Fruit fly (Drosophila melanogaster) whole organism, wandering third instar larva: ENCODE results near the gene CG13606.
A peak's percentile ranks its signal among the peaks of the same experiment; 100 is the strongest.

Experiments
- Abd-B ChIP-seq: fragments of >200 bp; optimal IDR thresholded peaks from 2 replicates; lab custom pipeline; 2017; ENCODE audit warnings: missing biosample characterization, missing genetic modification characterization
- CG32264 ChIP-seq: fragments of 200-800 bp; sonication (Bioruptor generic); optimal IDR thresholded peaks from 2 replicates; lab custom pipeline; 2016; ENCODE audit warnings: missing biosample characterization, missing genetic modification characterization
- CG9705 ChIP-seq: fragments of 200-800 bp; sonication (Bioruptor generic); optimal IDR thresholded peaks from 2 replicates; lab custom pipeline; 2018; ENCODE audit warnings: missing biosample characterization, mild to moderate bottlenecking, missing genetic modification characterization
- Dfd ChIP-seq: fragments of >200 bp; optimal IDR thresholded peaks from 2 replicates; lab custom pipeline; 2017; ENCODE audit warnings: missing biosample characterization, missing genetic modification characterization
- Dif ChIP-seq: fragments of 200-275, 200-300 bp; sonication (Bioruptor generic); optimal IDR thresholded peaks from 2 replicates; lab custom pipeline; 2018; ENCODE audit warnings: missing biosample characterization, missing genetic modification characterization; ENCODE audit not compliant: partially characterized antibody
- GATAd ChIP-seq: sonication (Bioruptor generic); optimal IDR thresholded peaks from 2 replicates; lab custom pipeline; 2016; ENCODE audit warnings: missing biosample characterization, missing genetic modification characterization
- HLH106 ChIP-seq: fragments of 200-800 bp; optimal IDR thresholded peaks from 3 replicates; lab custom pipeline; 2019; ENCODE audit warnings: missing biosample characterization, mild to moderate bottlenecking, missing genetic modification characterization, moderate library complexity
- Hr78 ChIP-seq: fragments of >200 bp; optimal IDR thresholded peaks from 2 replicates; lab custom pipeline; 2017; ENCODE audit warnings: missing biosample characterization, missing genetic modification characterization
- Hr83 ChIP-seq: fragments of 200-300 bp; sonication (Bioruptor generic); optimal IDR thresholded peaks from 2 replicates; lab custom pipeline; 2016; ENCODE audit warnings: missing biosample characterization, mild to moderate bottlenecking, missing genetic modification characterization, moderate library complexity; ENCODE audit not compliant: poor library complexity, severe bottlenecking
- Jra ChIP-seq: sonication (Bioruptor generic); optimal IDR thresholded peaks from 2 replicates; lab custom pipeline; 2016; ENCODE audit warnings: missing biosample characterization, missing genetic modification characterization
- Mio ChIP-seq: sonication (Bioruptor generic); optimal IDR thresholded peaks from 2 replicates; lab custom pipeline; 2016; ENCODE audit warnings: missing biosample characterization, missing genetic modification characterization
- Myc ChIP-seq: fragments of >200 bp; optimal IDR thresholded peaks from 2 replicates; lab custom pipeline; 2017
- N ChIP-seq: fragments of >200 bp; optimal IDR thresholded peaks from 2 replicates; lab custom pipeline; 2018; ENCODE audit warnings: missing biosample characterization, missing external identifiers, missing genetic modification characterization
- Rel ChIP-seq, 2 experiments: fragments of 200-800 bp; sonication (Bioruptor generic) in 1 of 2; optimal IDR thresholded peaks; 2 replicates in 1 of 2; 3 replicates in 1 of 2; lab custom pipeline; 2016 to 2019; ENCODE audit warnings: mild to moderate bottlenecking in 2 of 2, missing biosample characterization in 2 of 2, missing genetic modification characterization in 2 of 2, moderate library complexity in 1 of 2
- Vsx2 ChIP-seq: fragments of 200-300, 225-300 bp; sonication (Bioruptor generic); optimal IDR thresholded peaks from 2 replicates; lab custom pipeline; 2018; ENCODE audit warnings: missing biosample characterization, missing genetic modification characterization; ENCODE audit not compliant: partially characterized antibody
- br ChIP-seq: fragments of 200-800 bp; sonication (Bioruptor generic); optimal IDR thresholded peaks from 2 replicates; lab custom pipeline; 2016; ENCODE audit warnings: missing biosample characterization, missing genetic modification characterization
- brk ChIP-seq: fragments of 200-800 bp; sonication (Bioruptor generic); optimal IDR thresholded peaks from 2 replicates; lab custom pipeline; 2016; ENCODE audit warnings: missing biosample characterization, mild to moderate bottlenecking, missing genetic modification characterization
- dl ChIP-seq, 2 experiments: fragments of 175-275, 200-275 bp in 1 of 2; fragments of 200-275 bp in 1 of 2; sonication (Bioruptor generic); optimal IDR thresholded peaks; lab custom pipeline; 2018; ENCODE audit warnings: mild to moderate bottlenecking in 2 of 2, missing biosample characterization in 2 of 2, missing genetic modification characterization in 2 of 2, moderate library complexity in 2 of 2; ENCODE audit not compliant: partially characterized antibody in 2 of 2, insufficient read depth in 1 of 2
- dmrt93B ChIP-seq: fragments of 200-800 bp; sonication (Bioruptor generic); optimal IDR thresholded peaks from 2 replicates; lab custom pipeline; 2018; ENCODE audit warnings: missing biosample characterization, mild to moderate bottlenecking, missing genetic modification characterization
- ey ChIP-seq: fragments of 200-800 bp; sonication (Bioruptor generic); optimal IDR thresholded peaks from 2 replicates; lab custom pipeline; 2016; ENCODE audit warnings: missing biosample characterization, missing genetic modification characterization
- foxo ChIP-seq, 2 experiments: fragments of 200-800 bp; sonication (Bioruptor generic); optimal IDR thresholded peaks; 2 replicates in 1 of 2; 3 replicates in 1 of 2; lab custom pipeline; 2016 to 2017; ENCODE audit warnings: missing biosample characterization in 2 of 2, missing genetic modification characterization in 2 of 2
- fru ChIP-seq: fragments of 200-800 bp; sonication (Bioruptor generic); optimal IDR thresholded peaks from 3 replicates; lab custom pipeline; 2016; ENCODE audit warnings: missing biosample characterization, mild to moderate bottlenecking, missing genetic modification characterization
- h ChIP-seq: fragments of 200-800 bp; sonication (Bioruptor generic); optimal IDR thresholded peaks from 3 replicates; lab custom pipeline; 2016; ENCODE audit warnings: missing biosample characterization, mild to moderate bottlenecking, missing genetic modification characterization
- jim ChIP-seq: fragments of 175-275, 200-325 bp; sonication (Bioruptor generic); optimal IDR thresholded peaks from 2 replicates; lab custom pipeline; 2016; ENCODE audit warnings: missing biosample characterization, mild to moderate bottlenecking, missing genetic modification characterization
- pan ChIP-seq: fragments of >200 bp; optimal IDR thresholded peaks from 2 replicates; lab custom pipeline; 2017
- psq ChIP-seq: fragments of 200-800 bp; sonication (Bioruptor generic); optimal IDR thresholded peaks from 3 replicates; lab custom pipeline; 2017; ENCODE audit warnings: missing biosample characterization, mild to moderate bottlenecking, missing genetic modification characterization, moderate library complexity
- sv ChIP-seq: fragments of 200-800 bp; sonication (Bioruptor generic); optimal IDR thresholded peaks from 3 replicates; lab custom pipeline; 2016; ENCODE audit warnings: missing biosample characterization, missing genetic modification characterization
- usp ChIP-seq: fragments of >200 bp; optimal IDR thresholded peaks from 2 replicates; lab custom pipeline; 2017; ENCODE audit warnings: missing biosample characterization, missing genetic modification characterization
- woc ChIP-seq: sonication (Bioruptor generic); optimal IDR thresholded peaks from 2 replicates; lab custom pipeline; 2016; ENCODE audit warnings: missing biosample characterization, mild to moderate bottlenecking, missing genetic modification characterization

Gene CG13606

dm6 chr3R:24172379-24172778, at the start of gene CG13606:
Gene CG13606, plus strand, starts transcription at chr3R:24172628.
- no peak for TF ChIP-seq pan (lab: Kevin White, UChicago)
- no peak for TF ChIP-seq Dif
- TF ChIP-seq brk (GFP tag; lab: Kevin White, UChicago): no peak
- no peak for TF ChIP-seq sv
- no peak for TF ChIP-seq Vsx2 (GFP tag; lab: Kevin White, UChicago)
- no peak for TF ChIP-seq Dfd (GFP tag; lab: Kevin White, UChicago)
- TF ChIP-seq GATAd (GFP tag; lab: Kevin White, UChicago): no peak
- no peak for TF ChIP-seq CG32264 (GFP tag; lab: Kevin White, UChicago)
- TF ChIP-seq foxo (GFP tag; optimal IDR thresholded peaks at IDR 0.05; lab: Kevin White, UChicago): no peak
- no peak for TF ChIP-seq Myc (lab: Kevin White, UChicago)

- TF ChIP-seq Rel (GFP tag; optimal IDR thresholded peaks at IDR 0.05; lab: Kevin White, UChicago) (no peak), Rel (tag; optimal IDR thresholded peaks at IDR 0.05; lab: Kevin White, UChicago) (peak; percentile 39), woc (no peak), Abd-B (GFP tag; lab: Kevin White, UChicago) (no peak), psq (GFP tag; lab: Kevin White, UChicago) (no peak)
Observed at dm6 chr3R:24130080-24130479, 42.3 kb upstream of the CG13606 start, which contains the start of the genes GatB and Tsc1. Gene GatB, minus strand, starts transcription at chr3R:24130255. Gene Tsc1, plus strand, starts transcription at chr3R:24130307.

dm6 chr3R:24134580-24134979, 37.8 kb upstream of the CG13606 start, which contains the start of gene Sec10:
Gene Sec10, plus strand, starts transcription at chr3R:24134831.
- TF ChIP-seq Dfd (GFP tag; lab: Kevin White, UChicago): no peak
- TF ChIP-seq Rel (GFP tag; optimal IDR thresholded peaks at IDR 0.05; lab: Kevin White, UChicago): no peak
- peak; percentile 28 for TF ChIP-seq Rel (tag; optimal IDR thresholded peaks at IDR 0.05; lab: Kevin White, UChicago)

DNA sequence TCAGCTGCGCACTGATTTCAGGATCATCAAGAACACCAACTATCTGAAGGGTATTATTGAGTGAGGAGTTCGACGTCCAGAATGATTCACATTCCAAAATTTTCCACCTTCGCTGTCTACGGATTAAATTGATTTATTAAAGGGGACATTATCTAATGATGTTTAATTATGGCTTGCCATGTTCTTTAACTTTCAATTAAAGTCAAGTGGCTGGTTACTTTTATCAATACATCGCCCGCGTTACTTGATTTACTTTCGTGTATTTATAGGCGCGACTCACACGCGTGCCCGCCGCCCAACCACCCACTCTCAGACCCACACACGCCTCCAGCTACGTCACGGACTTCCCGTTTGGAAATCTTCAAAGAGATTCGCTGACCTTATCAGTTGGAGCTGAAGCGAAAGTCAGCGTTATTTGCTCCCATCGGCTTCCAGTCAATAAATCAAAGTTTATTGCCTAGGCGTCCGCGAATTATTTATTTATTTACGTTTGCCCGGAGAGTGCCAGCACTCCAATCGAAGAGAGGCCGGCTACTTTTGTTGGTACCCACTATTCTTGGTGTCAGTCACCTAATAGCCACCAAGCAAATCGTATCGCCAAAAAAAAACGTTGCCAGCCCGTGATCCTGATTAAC, 35.0 kb upstream of the CG13606 start, which contains the start of gene Npc2f:
Gene Npc2f (plus strand): TSS at position 585 of the 635 bp plus-strand sequence.
- TF ChIP-seq usp (no peak), ey (GFP tag; lab: Kevin White, UChicago) (no peak), CG32264 (GFP tag; lab: Kevin White, UChicago) (no peak), Hr78 (GFP tag; lab: Kevin White, UChicago) (no peak), fru (GFP tag; lab: Kevin White, UChicago) (peak; percentile 72), Dfd (GFP tag; lab: Kevin White, UChicago) (no peak), sv (no peak), Rel (GFP tag; optimal IDR thresholded peaks at IDR 0.05; lab: Kevin White, UChicago) (peak; percentile 54), Rel (tag; optimal IDR thresholded peaks at IDR 0.05; lab: Kevin White, UChicago) (peak; percentile 77), Dif (no peak), Myc (lab: Kevin White, UChicago) (no peak)

dm6 chr3R:24138478-24139455, 33.7 kb upstream of the CG13606 start:
- TF ChIP-seq Rel (GFP tag; optimal IDR thresholded peaks at IDR 0.05; lab: Kevin White, UChicago) (no peak), Rel (tag; optimal IDR thresholded peaks at IDR 0.05; lab: Kevin White, UChicago) (peak; percentile 78), fru (GFP tag; lab: Kevin White, UChicago) (peak; percentile 5), HLH106 (no peak), N (GFP tag; lab: Kevin White, UChicago) (no peak)

- no peak for TF ChIP-seq Myc (lab: Kevin White, UChicago)
- TF ChIP-seq Rel (GFP tag; optimal IDR thresholded peaks at IDR 0.05; lab: Kevin White, UChicago): no peak
- TF ChIP-seq Rel (tag; optimal IDR thresholded peaks at IDR 0.05; lab: Kevin White, UChicago): peak; percentile 92
Observed at dm6 chr3R:24139646-24140130, 32.7 kb upstream of the CG13606 start.

- TF ChIP-seq Jra (GFP tag; lab: Kevin White, UChicago): peak; percentile 80
- no peak for TF ChIP-seq Dfd (GFP tag; lab: Kevin White, UChicago)
- peak; percentile 96 for TF ChIP-seq brk (GFP tag; lab: Kevin White, UChicago)
- peak; percentile 60 for TF ChIP-seq Mio (GFP tag; lab: Kevin White, UChicago)
- no peak for TF ChIP-seq Hr83
- peak; percentile 85 for TF ChIP-seq woc
- TF ChIP-seq sv: peak; percentile 65
- no peak for TF ChIP-seq usp
- no peak for TF ChIP-seq N (GFP tag; lab: Kevin White, UChicago)
- TF ChIP-seq dl (GFP tag; optimal IDR thresholded peaks at IDR 0.05; lab: Kevin White, UChicago; ENCODE audit: insufficient read depth in 1 of 2, partially characterized antibody in 2 of 2): peak in 1 of 2 experiments; percentile 50
- peak; percentile 84 for TF ChIP-seq CG32264 (GFP tag; lab: Kevin White, UChicago)
- TF ChIP-seq CG9705 (GFP tag; lab: Kevin White, UChicago): peak; percentile 91
- no peak for TF ChIP-seq Hr78 (GFP tag; lab: Kevin White, UChicago)
- peak; percentile 93 for TF ChIP-seq br (GFP tag; lab: Kevin White, UChicago)
- TF ChIP-seq h (GFP tag; lab: Kevin White, UChicago): peak; percentile 98
- TF ChIP-seq Rel (GFP tag; optimal IDR thresholded peaks at IDR 0.05; lab: Kevin White, UChicago): peak; percentile 98
- TF ChIP-seq Rel (tag; optimal IDR thresholded peaks at IDR 0.05; lab: Kevin White, UChicago): peak; percentile 88
- TF ChIP-seq dmrt93B (GFP tag; lab: Kevin White, UChicago): peak; percentile 94
- TF ChIP-seq jim (GFP tag; lab: Kevin White, UChicago): no peak
- TF ChIP-seq Abd-B (GFP tag; lab: Kevin White, UChicago): no peak
- TF ChIP-seq ey (GFP tag; lab: Kevin White, UChicago): peak; percentile 90
Observed at dm6 chr3R:24141013-24141592, 31.3 kb upstream of the CG13606 start, which contains the start of gene Kal1. Gene Kal1, plus strand, starts transcription at chr3R:24141395.
